Worm (Caenorhabditis elegans): ENCODE measurements around the gene dgn-2.

ce11 chrX:1372464-1372863, 5.1 kb upstream of the dgn-2 start:
- no peak for TF ChIP-seq mdl-1 (tag; optimal IDR thresholded peaks at IDR 0.05)
- TF ChIP-seq ztf-11 (tag; optimal IDR thresholded peaks at IDR 0.05), result no peak
- TF ChIP-seq nhr-237 (tag; optimal IDR thresholded peaks at IDR 0.05), result no peak
- TF ChIP-seq lin-39 (tag; optimal IDR thresholded peaks at IDR 0.05), result no peak
- no peak for TF ChIP-seq nhr-11 (tag; optimal IDR thresholded peaks at IDR 0.05)
- no peak for TF ChIP-seq blmp-1 (tag; optimal IDR thresholded peaks at IDR 0.05; ENCODE audit: insufficient read depth)
- TF ChIP-seq unc-62 (GFP tag; optimal IDR thresholded peaks at IDR 0.05), result no peak
